Worm (Caenorhabditis elegans): ENCODE measurements around the gene cdf-2.

- TF ChIP-seq med-1 (GFP tag; optimal IDR thresholded peaks at IDR 0.05; ENCODE audit: insufficient read depth) (no peak), ztf-29 (GFP tag; IDR thresholded peaks at IDR 0.05) (0 out of 2 replicates have a peak, but pooled peaks have one; percentile 24), ref-1 (GFP tag; conservative IDR thresholded peaks at IDR 0.05) (no peak), klf-2 (GFP tag; conservative IDR thresholded peaks at IDR 0.05) (no peak), flt-1 (GFP tag; IDR thresholded peaks at IDR 0.05) (0 out of 2 replicates have a peak, but pooled peaks have one; percentile 28)
Observed at ce11 chrX:12452143-12452570, 14.6 kb downstream of the cdf-2 start.

Measured in whole organism, midembryonic.